Worm (Caenorhabditis elegans) whole organism, young adult: ENCODE results near the gene C18H7.6.

Source experiments
- B0019.2 ChIP-seq: fragments of 200-800 bp; sonication (Bioruptor generic); conservative IDR thresholded peaks from 2 replicates; pipeline ENCODE4 v1.3.6; 2022; ENCODE audit warnings: missing genetic modification reagents, missing genetic modification characterization, missing compliant biosample characterization
- C17E4.6 ChIP-seq: fragments of 200-800 bp; sonication (Bioruptor generic); IDR thresholded peaks from 2 replicates; pipeline ENCODE4 v1.3.6; 2022; ENCODE audit warnings: missing genetic modification reagents, missing genetic modification characterization, missing compliant biosample characterization
- D2030.7 ChIP-seq: fragments of 200-800 bp; sonication (Bioruptor generic); IDR thresholded peaks from 2 replicates; pipeline ENCODE4 v1.3.6; 2022; ENCODE audit warnings: missing genetic modification reagents, missing genetic modification characterization, missing compliant biosample characterization
- F55B11.4 ChIP-seq: sonication (generic microtip); optimal IDR thresholded peaks from 2 replicates; lab custom pipeline; 2016; ENCODE audit warnings: missing compliant biosample characterization, missing genetic modification characterization, borderline replicate concordance; ENCODE audit not compliant: insufficient read depth
- T26A5.8 ChIP-seq: sonication (generic microtip); optimal IDR thresholded peaks from 2 replicates; lab custom pipeline; 2016; ENCODE audit warnings: missing genetic modification characterization, missing compliant biosample characterization
- Y53G8AR.9 ChIP-seq: fragments of 200-800 bp; sonication (Bioruptor generic); conservative IDR thresholded peaks from 2 replicates; pipeline ENCODE4 v1.3.6; 2022; ENCODE audit warnings: missing genetic modification reagents, missing genetic modification characterization, missing compliant biosample characterization
- ZK185.1 ChIP-seq: sonication (generic microtip); optimal IDR thresholded peaks from 2 replicates; lab custom pipeline; 2016; ENCODE audit warnings: mild to moderate bottlenecking, missing genetic modification characterization, missing compliant biosample characterization; ENCODE audit not compliant: poor library complexity, severe bottlenecking
- akir-1 ChIP-seq: fragments of 200-800 bp; sonication (Bioruptor generic); optimal IDR thresholded peaks from 2 replicates; lab custom pipeline; 2018; ENCODE audit warnings: mild to moderate bottlenecking, missing genetic modification characterization, moderate library complexity, missing compliant biosample characterization
- ama-1 ChIP-seq, 3 experiments: fragments of 150-350 bp in 1 of 3; sonication (generic microtip) in 2 of 3; optimal IDR thresholded peaks; 2 replicates each; lab custom pipeline; 2014 to 2018; ENCODE audit warnings: missing biosample characterization in 2 of 3, missing genetic modification characterization in 2 of 3, missing genetic modification reagents in 2 of 3
- aptf-2 ChIP-seq: fragments of 200-800 bp; sonication (Bioruptor generic); conservative IDR thresholded peaks from 2 replicates; pipeline ENCODE4 v1.3.6; 2022; ENCODE audit warnings: missing genetic modification reagents, missing genetic modification characterization, missing compliant biosample characterization
- aptf-3 ChIP-seq: fragments of 200-800 bp; sonication (Bioruptor generic); IDR thresholded peaks from 2 replicates; pipeline ENCODE4 v1.3.6; 2022; ENCODE audit warnings: missing genetic modification characterization, missing compliant biosample characterization
- atf-7 ChIP-seq: sonication (generic microtip); optimal IDR thresholded peaks from 2 replicates; lab custom pipeline; 2017; ENCODE audit warnings: mild to moderate bottlenecking, missing genetic modification characterization, missing compliant biosample characterization
- athp-1 ChIP-seq: sonication (generic microtip); optimal IDR thresholded peaks from 2 replicates; lab custom pipeline; 2017; ENCODE audit warnings: mild to moderate bottlenecking, missing genetic modification characterization, missing compliant biosample characterization
- attf-6 ChIP-seq: fragments of 200-800 bp; sonication (Bioruptor generic); IDR thresholded peaks from 2 replicates; pipeline ENCODE4 v1.3.6; 2022; ENCODE audit warnings: missing genetic modification reagents, missing genetic modification characterization, missing compliant biosample characterization
- bed-2 ChIP-seq: fragments of 200-800 bp; sonication (Bioruptor generic); IDR thresholded peaks from 2 replicates; pipeline ENCODE4 v1.3.6; 2022; ENCODE audit warnings: missing genetic modification reagents, missing genetic modification characterization, missing compliant biosample characterization
- ceh-27 ChIP-seq: fragments of 200-800 bp; sonication (Bioruptor generic); optimal IDR thresholded peaks from 2 replicates; lab custom pipeline; 2018; ENCODE audit warnings: mild to moderate bottlenecking, missing genetic modification characterization, moderate library complexity, missing compliant biosample characterization
- ceh-40 ChIP-seq: fragments of 200-800 bp; sonication (Bioruptor generic); IDR thresholded peaks from 2 replicates; pipeline ENCODE4 v1.3.6; 2022; ENCODE audit warnings: missing genetic modification characterization, missing compliant biosample characterization
- ceh-91 ChIP-seq: fragments of 200-800 bp; sonication (Bioruptor generic); IDR thresholded peaks from 2 replicates; pipeline ENCODE4 v1.3.6; 2022; ENCODE audit warnings: missing genetic modification reagents, missing genetic modification characterization, missing compliant biosample characterization
- dpff-1 ChIP-seq: sonication (generic microtip); optimal IDR thresholded peaks from 2 replicates; lab custom pipeline; 2017; ENCODE audit warnings: mild to moderate bottlenecking, missing genetic modification characterization, missing compliant biosample characterization
- dpl-1 ChIP-seq: fragments of 150-350 bp; optimal IDR thresholded peaks from 2 replicates; lab custom pipeline; 2014; ENCODE audit warnings: missing biosample characterization, missing genetic modification reagents, missing genetic modification characterization
- egl-18 ChIP-seq: fragments of 200-800 bp; sonication (Bioruptor generic); IDR thresholded peaks from 2 replicates; pipeline ENCODE4 v1.3.6; 2022; ENCODE audit warnings: missing genetic modification reagents, missing genetic modification characterization, missing compliant biosample characterization
- ekl-4 ChIP-seq: fragments of 200-800 bp; sonication (Bioruptor generic); IDR thresholded peaks from 2 replicates; pipeline ENCODE4 v1.3.6; 2022; ENCODE audit warnings: missing genetic modification reagents, missing genetic modification characterization, missing compliant biosample characterization
- gei-17 ChIP-seq: fragments of 200-800 bp; sonication (Bioruptor generic); optimal IDR thresholded peaks from 2 replicates; lab custom pipeline; 2018; ENCODE audit warnings: mild to moderate bottlenecking, missing genetic modification characterization, missing compliant biosample characterization
- hlh-12 ChIP-seq: sonication (generic microtip); optimal IDR thresholded peaks from 2 replicates; lab custom pipeline; 2016; ENCODE audit warnings: missing genetic modification characterization, missing compliant biosample characterization
- let-526 ChIP-seq: fragments of 200-800 bp; sonication (Bioruptor generic); IDR thresholded peaks from 2 replicates; pipeline ENCODE4 v1.3.6; 2022; ENCODE audit warnings: missing genetic modification reagents, missing genetic modification characterization, missing compliant biosample characterization
- lsl-1 ChIP-seq: fragments of 200-800 bp; sonication (Bioruptor generic); optimal IDR thresholded peaks from 2 replicates; lab custom pipeline; 2018; ENCODE audit warnings: mild to moderate bottlenecking, missing genetic modification characterization, moderate library complexity, missing compliant biosample characterization
- lsy-27 ChIP-seq: sonication (generic microtip); optimal IDR thresholded peaks from 2 replicates; lab custom pipeline; 2017; ENCODE audit warnings: missing genetic modification characterization, mild to moderate bottlenecking, missing compliant biosample characterization, antibody characterized with exemption, missing genotype, borderline replicate concordance; ENCODE audit not compliant: insufficient read depth
- madf-6 ChIP-seq: fragments of 200-800 bp; sonication (Bioruptor generic); IDR thresholded peaks from 2 replicates; pipeline ENCODE4 v1.3.6; 2022; ENCODE audit warnings: missing genetic modification reagents, missing genetic modification characterization, missing compliant biosample characterization
- mcd-1 ChIP-seq: fragments of 200-800 bp; sonication (Bioruptor generic); IDR thresholded peaks from 2 replicates; pipeline ENCODE4 v1.3.6; 2022; ENCODE audit warnings: missing genetic modification reagents, missing genetic modification characterization, missing compliant biosample characterization
- mel-28 ChIP-seq: sonication (generic microtip); optimal IDR thresholded peaks from 2 replicates; lab custom pipeline; 2016; ENCODE audit warnings: borderline replicate concordance, mild to moderate bottlenecking, missing genetic modification characterization, missing compliant biosample characterization
- mes-4 ChIP-seq: sonication (generic microtip); optimal IDR thresholded peaks from 2 replicates; lab custom pipeline; 2016; ENCODE audit warnings: missing genotype, missing genetic modification characterization, missing compliant biosample characterization
- nfya-1 ChIP-seq: sonication (generic microtip); optimal IDR thresholded peaks from 2 replicates; lab custom pipeline; 2017; ENCODE audit warnings: antibody characterized with exemption, missing compliant biosample characterization, missing genetic modification characterization, borderline replicate concordance; ENCODE audit not compliant: insufficient read depth
- nfya-2 ChIP-seq: fragments of 200-800 bp; sonication (Bioruptor generic); IDR thresholded peaks from 2 replicates; pipeline ENCODE4 v1.3.6; 2022; ENCODE audit warnings: missing genetic modification reagents, missing genetic modification characterization, missing compliant biosample characterization
- nfyb-1 ChIP-seq: fragments of 200-800 bp; sonication (Bioruptor generic); IDR thresholded peaks from 2 replicates; pipeline ENCODE4 v1.3.6; 2022; ENCODE audit warnings: missing genetic modification reagents, missing genetic modification characterization, missing compliant biosample characterization
- nhr-120 ChIP-seq: fragments of 200-800 bp; sonication (Bioruptor generic); IDR thresholded peaks from 2 replicates; pipeline ENCODE4 v1.3.6; 2022; ENCODE audit warnings: missing genetic modification characterization, missing compliant biosample characterization
- nhr-90 ChIP-seq: sonication (generic microtip); optimal IDR thresholded peaks from 2 replicates; lab custom pipeline; 2016; ENCODE audit warnings: missing genotype, mild to moderate bottlenecking, missing genetic modification characterization, missing compliant biosample characterization
- pbrm-1 ChIP-seq: fragments of 200-800 bp; sonication (Bioruptor generic); IDR thresholded peaks from 2 replicates; pipeline ENCODE4 v1.3.6; 2022; ENCODE audit warnings: missing genetic modification reagents, missing genetic modification characterization, missing compliant biosample characterization
- rec-8 ChIP-seq, 2 experiments: sonication (generic microtip); optimal IDR thresholded peaks; 2 replicates each; lab custom pipeline; 2016; ENCODE audit warnings: mild to moderate bottlenecking in 2 of 2, missing genetic modification characterization in 2 of 2, missing genetic modification reagents in 2 of 2, missing genotype in 2 of 2, missing biosample characterization in 1 of 2, missing compliant biosample characterization in 1 of 2, moderate library complexity in 1 of 2
- rpc-1 ChIP-seq, 2 experiments: fragments of 150-350 bp in 1 of 2; sonication (generic microtip) in 1 of 2; optimal IDR thresholded peaks; 2 replicates each; lab custom pipeline; 2014 to 2018; ENCODE audit warnings: missing biosample characterization in 1 of 2, missing genetic modification characterization in 1 of 2, missing genetic modification reagents in 1 of 2, missing genotype in 1 of 2
- snpc-3.4 ChIP-seq: sonication (generic microtip); optimal IDR thresholded peaks from 2 replicates; lab custom pipeline; 2017; ENCODE audit warnings: missing genetic modification characterization, mild to moderate bottlenecking, missing compliant biosample characterization, antibody characterized with exemption, moderate library complexity, missing genotype, missing genetic modification reagents
- snpc-4 ChIP-seq, 5 experiments: fragments of 150-350 bp in 1 of 5; sonication (generic microtip) in 4 of 5; optimal IDR thresholded peaks; 2 replicates each; lab custom pipeline; 2014 to 2018; ENCODE audit warnings: missing genetic modification characterization in 5 of 5, missing biosample characterization in 3 of 5, antibody characterized with exemption in 2 of 5, mild to moderate bottlenecking in 2 of 5, missing compliant biosample characterization in 2 of 5, missing genotype in 2 of 5, moderate library complexity in 2 of 5, missing genetic modification reagents in 1 of 5
- tbp1 ChIP-seq: fragments of 200-800 bp; sonication (Bioruptor generic); optimal IDR thresholded peaks from 2 replicates; lab custom pipeline; 2018; ENCODE audit warnings: mild to moderate bottlenecking, missing genetic modification characterization, missing compliant biosample characterization

The C18H7.6 gene

DNA sequence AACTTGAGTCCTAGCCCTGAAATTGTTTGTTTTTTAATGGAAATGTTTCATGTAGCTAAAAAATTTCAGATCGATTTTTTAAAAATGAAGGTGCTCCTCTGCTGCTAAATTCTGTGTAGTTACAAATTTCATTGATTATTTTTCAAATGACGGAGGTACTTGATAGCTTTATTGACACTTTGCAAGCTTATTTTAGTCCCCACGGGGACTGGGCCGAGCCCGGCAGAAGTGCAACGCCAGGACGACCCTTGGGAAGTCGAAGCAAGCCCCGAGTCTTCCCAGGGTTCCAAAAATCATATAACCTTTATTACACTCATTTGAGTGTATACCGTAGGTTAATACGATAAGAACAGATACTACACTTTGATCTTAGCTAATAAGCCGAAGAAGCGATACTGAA is 31.6 kb upstream of the C18H7.6 start:
- peak; percentile 81 for TF ChIP-seq attf-6 (GFP tag; lab: Robert Waterston, UW)
- TF ChIP-seq D2030.7: peak; percentile 37; the same call in 1 of the 2 replicates
- 0 out of 2 replicates have a peak, but pooled peaks have one; percentile 23 for TF ChIP-seq aptf-3 (GFP tag; lab: Robert Waterston, UW)
- no peak for TF ChIP-seq Y53G8AR.9 (GFP tag; lab: Robert Waterston, UW)
- peak; percentile 56; the same call in 1 of the 2 replicates for TF ChIP-seq aptf-2 (GFP tag; lab: Robert Waterston, UW)

DNA sequence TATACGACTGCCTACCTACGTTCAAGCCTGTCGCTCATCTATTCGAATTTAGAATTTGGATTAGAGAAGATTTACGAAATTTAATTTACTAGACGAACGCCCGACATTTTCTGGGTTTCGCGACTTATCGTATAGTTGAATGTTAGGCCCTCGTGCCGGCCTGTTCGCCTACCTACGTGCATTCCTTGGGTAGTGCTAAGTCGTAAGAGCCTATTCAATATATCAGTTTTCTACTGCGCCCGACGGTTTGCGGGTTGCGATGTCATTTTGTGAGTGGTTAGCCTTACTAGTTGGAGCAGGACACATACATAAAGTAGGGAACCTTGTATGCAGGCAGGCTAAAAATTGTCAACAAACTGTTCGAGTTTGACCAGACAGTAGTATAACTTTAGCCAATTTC is 30.7 kb upstream of the C18H7.6 start:
- TF ChIP-seq mes-4: no peak
- no peak for TF ChIP-seq nfyb-1 (GFP tag; lab: Robert Waterston, UW)
- TF ChIP-seq B0019.2 (GFP tag; lab: Robert Waterston, UW): no peak
- no peak for TF ChIP-seq bed-2 (GFP tag; lab: Robert Waterston, UW)
- no peak for TF ChIP-seq nhr-120
- no peak for TF ChIP-seq dpff-1 (tag; lab: Kevin White, UChicago)
- no peak for TF ChIP-seq ZK185.1
- no peak for TF ChIP-seq T26A5.8 (tag; lab: Kevin White, UChicago)
- no peak for TF ChIP-seq egl-18 (GFP tag; lab: Robert Waterston, UW)

DNA sequence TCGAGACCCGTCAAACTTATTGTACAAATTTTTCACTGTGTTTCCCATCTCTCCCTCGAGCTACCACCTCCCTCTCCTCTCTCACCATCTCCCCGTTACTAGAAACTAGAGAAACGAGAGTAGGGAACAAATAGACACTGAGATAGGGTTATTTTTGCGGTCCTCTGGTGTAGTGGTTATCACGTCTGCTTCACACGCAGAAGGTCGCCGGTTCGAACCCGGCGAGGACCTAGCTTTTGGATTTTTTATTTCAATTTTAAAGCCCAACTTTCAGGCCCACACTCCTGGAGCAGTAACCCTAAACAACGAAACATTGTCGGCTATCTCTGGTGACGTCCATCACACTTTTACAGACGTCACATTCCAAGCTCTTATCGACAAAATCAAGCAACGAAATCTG is 28.0 kb upstream of the C18H7.6 start:
- TF ChIP-seq rec-8 (tag; optimal IDR thresholded peaks at IDR 0.05; lab: Kevin White, UChicago) (peak; percentile 30 to 47), mcd-1 (GFP tag; lab: Robert Waterston, UW) (peak; percentile 58), atf-7 (tag; lab: Kevin White, UChicago) (peak; percentile 9), snpc-3.4 (tag; lab: Kevin White, UChicago) (peak; percentile 73), dpff-1 (tag; lab: Kevin White, UChicago) (no peak), ekl-4 (GFP tag; lab: Robert Waterston, UW) (peak; percentile 39), nhr-90 (tag; lab: Kevin White, UChicago) (peak; percentile 61), nfya-2 (no peak), madf-6 (GFP tag; lab: Robert Waterston, UW) (0 out of 2 replicates have a peak, but pooled peaks have one; percentile 33), rpc-1 (optimal IDR thresholded peaks at IDR 0.05; lab: Kevin White, UChicago) (peak; percentile 87), rpc-1 (tag; optimal IDR thresholded peaks at IDR 0.05; lab: Kevin White, UChicago) (peak; percentile 84), dpl-1 (no peak), D2030.7 (peak; percentile 57), snpc-4 (GFP tag; optimal IDR thresholded peaks at IDR 0.05; lab: Kevin White, UChicago) (peak; percentile 7), snpc-4 (tag; optimal IDR thresholded peaks at IDR 0.05; lab: Kevin White, UChicago) (peak in 2 of 4 experiments; percentile 35 to 59), gei-17 (GFP tag; lab: Kevin White, UChicago) (no peak), ceh-27 (peak; percentile 63), attf-6 (GFP tag; lab: Robert Waterston, UW) (no peak), let-526 (GFP tag; lab: Robert Waterston, UW) (0 out of 2 replicates have a peak, but pooled peaks have one; percentile 17), F55B11.4 (tag; lab: Kevin White, UChicago) (no peak), aptf-2 (GFP tag; lab: Robert Waterston, UW) (peak; percentile 20; the same call in 1 of the 2 replicates), egl-18 (GFP tag; lab: Robert Waterston, UW) (no peak), C17E4.6 (GFP tag; lab: Robert Waterston, UW) (no peak), mel-28 (tag; lab: Kevin White, UChicago) (no peak), ceh-91 (GFP tag; lab: Robert Waterston, UW) (no peak), athp-1 (tag; lab: Kevin White, UChicago) (no peak), ama-1 (optimal IDR thresholded peaks at IDR 0.05; lab: Kevin White, UChicago) (no peak), ama-1 (GFP tag; optimal IDR thresholded peaks at IDR 0.05; lab: Kevin White, UChicago) (peak; percentile 17 to 64), nfya-1 (tag; lab: Kevin White, UChicago) (no peak), akir-1 (peak; percentile 29), aptf-3 (GFP tag; lab: Robert Waterston, UW) (peak; percentile 82; the same call in 1 of the 2 replicates), hlh-12 (tag; lab: Kevin White, UChicago) (peak; percentile 45), lsy-27 (tag; lab: Kevin White, UChicago) (no peak), lsl-1 (GFP tag; lab: Kevin White, UChicago) (peak; percentile 26), ceh-40 (GFP tag; lab: Robert Waterston, UW) (peak; percentile 83; the same call in 1 of the 2 replicates), pbrm-1 (peak; percentile 67; the same call in 1 of the 2 replicates), tbp1 (GFP tag; lab: Kevin White, UChicago) (peak; percentile 94)
